Worm (Caenorhabditis elegans) whole organism, mixed stage, embryonic: ENCODE measurements around the gene C36C5.12.

Experiments used
- bed-3 ChIP-seq: fragments of 200-800 bp; sonication (Bioruptor generic); optimal IDR thresholded peaks from 3 replicates; lab custom pipeline; 2018; ENCODE audit warnings: mild to moderate bottlenecking, missing genetic modification characterization, moderate library complexity, missing compliant biosample characterization
- ces-1 ChIP-seq: fragments of 150-350 bp; optimal IDR thresholded peaks from 2 replicates; lab custom pipeline; 2014; ENCODE audit warnings: missing biosample characterization, missing genetic modification reagents, missing genetic modification characterization
- elt-1 ChIP-seq: sonication (generic microtip); optimal IDR thresholded peaks from 2 replicates; lab custom pipeline; 2017; ENCODE audit warnings: missing genetic modification characterization, mild to moderate bottlenecking, missing compliant biosample characterization, antibody characterized with exemption, moderate library complexity, borderline replicate concordance; ENCODE audit not compliant: insufficient read depth
- mep-1 ChIP-seq: fragments of 150-350 bp; optimal IDR thresholded peaks from 2 replicates; lab custom pipeline; 2017; ENCODE audit warnings: missing biosample characterization, missing genetic modification reagents, missing genetic modification characterization, inconsistent platforms
- nhr-237 ChIP-seq: fragments of 150-350 bp; optimal IDR thresholded peaks from 2 replicates; lab custom pipeline; 2014; ENCODE audit warnings: missing biosample characterization, missing genetic modification characterization
- nhr-28 ChIP-seq: fragments of 150-350 bp; optimal IDR thresholded peaks from 2 replicates; lab custom pipeline; 2014; ENCODE audit warnings: missing biosample characterization, missing genetic modification characterization
- nhr-76 ChIP-seq: sonication (generic microtip); optimal IDR thresholded peaks from 2 replicates; lab custom pipeline; 2017; ENCODE audit warnings: missing biosample characterization, missing genetic modification characterization
- snpc-4 ChIP-seq: fragments of 150-350 bp; optimal IDR thresholded peaks from 2 replicates; lab custom pipeline; 2014; ENCODE audit warnings: missing biosample characterization, missing genetic modification characterization
- tbx-8 ChIP-seq: fragments of 200-800 bp; sonication (Bioruptor generic); optimal IDR thresholded peaks from 2 replicates; lab custom pipeline; 2018; ENCODE audit warnings: mild to moderate bottlenecking, missing genetic modification characterization, moderate library complexity, missing compliant biosample characterization
- unc-120 ChIP-seq: sonication (generic microtip); optimal IDR thresholded peaks from 2 replicates; lab custom pipeline; 2017; ENCODE audit warnings: missing genetic modification characterization, missing compliant biosample characterization; ENCODE audit not compliant: poor library complexity, severe bottlenecking
- unc-39 ChIP-seq: fragments of 150-350 bp; optimal IDR thresholded peaks from 2 replicates; lab custom pipeline; 2014; ENCODE audit warnings: missing biosample characterization, missing genetic modification characterization

DNA sequence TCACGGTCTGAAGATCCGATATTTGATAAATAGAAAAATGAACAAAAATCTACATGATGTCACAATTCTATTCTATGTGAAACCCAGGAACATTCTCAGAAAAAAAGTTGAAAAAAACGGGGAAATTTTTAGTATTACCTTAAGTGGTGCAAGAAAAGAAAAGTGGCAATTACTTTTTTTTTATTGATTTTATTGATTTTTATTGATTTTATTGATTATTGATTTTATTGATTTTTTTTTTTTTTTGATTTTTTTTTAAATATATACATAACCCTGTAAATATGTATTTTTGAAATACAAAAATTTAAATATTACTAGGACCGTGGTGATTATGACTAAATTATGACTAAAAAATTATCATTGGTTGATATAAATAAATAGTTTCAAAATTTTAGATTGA lies 12.5 kb upstream of the C36C5.12 start:
- TF ChIP-seq nhr-237 (tag; lab: Kevin White, UChicago) (no peak), unc-120 (tag; lab: Kevin White, UChicago) (no peak), unc-39 (tag; lab: Kevin White, UChicago) (no peak), elt-1 (tag; lab: Kevin White, UChicago) (no peak), snpc-4 (tag; lab: Kevin White, UChicago) (no peak), nhr-76 (tag; lab: Kevin White, UChicago) (no peak), tbx-8 (GFP tag; lab: Kevin White, UChicago) (no peak), bed-3 (GFP tag; lab: Kevin White, UChicago) (no peak), ces-1 (no peak), mep-1 (tag; lab: Kevin White, UChicago) (no peak), nhr-28 (tag; lab: Kevin White, UChicago) (no peak)
